Worm (Caenorhabditis elegans): Measurements from ENCODE around the gene his-35.

Gene his-35

ce11 chrV:9503152-9503817 is 41.8 kb downstream of the his-35 start (continued):
- TF ChIP-seq snpc-3.4 (tag; optimal IDR thresholded peaks at IDR 0.05) (peak; percentile 73), lin-54 (GFP tag; optimal IDR thresholded peaks at IDR 0.05) (no peak), nhr-80 (tag; optimal IDR thresholded peaks at IDR 0.05) (no peak), rec-8 (tag; optimal IDR thresholded peaks at IDR 0.05) (peak; percentile 22 to 82), F55B11.4 (tag; optimal IDR thresholded peaks at IDR 0.05; ENCODE audit: borderline replicate concordance, insufficient read depth) (no peak), ztf-28 (GFP tag; IDR thresholded peaks at IDR 0.05) (no peak), lir-1 (GFP tag; conservative IDR thresholded peaks at IDR 0.05) (peak; percentile 70), attf-5 (GFP tag; optimal IDR thresholded peaks at IDR 0.05) (peak; percentile 24), hmg-20 (GFP tag; IDR thresholded peaks at IDR 0.05) (peak; percentile 72; the same call in 1 of the 2 replicates), attf-6 (GFP tag; IDR thresholded peaks at IDR 0.05) (no peak), nhr-90 (tag; optimal IDR thresholded peaks at IDR 0.05) (peak; percentile 58), madf-10 (tag; optimal IDR thresholded peaks at IDR 0.05) (peak; percentile 41), snpc-4 (GFP tag; optimal IDR thresholded peaks at IDR 0.05) (peak; percentile 82), snpc-4 (tag; optimal IDR thresholded peaks at IDR 0.05) (peak; percentile 89 to 95 (median 92)), dpff-1 (tag; optimal IDR thresholded peaks at IDR 0.05) (no peak), snpc-1.1 (tag; optimal IDR thresholded peaks at IDR 0.05; ENCODE audit: insufficient read depth) (peak; percentile 88), F49E8.2 (tag; optimal IDR thresholded peaks at IDR 0.05; ENCODE audit: insufficient read depth) (no peak), tlf-1 (GFP tag; optimal IDR thresholded peaks at IDR 0.05) (no peak), sdz-38 (tag; optimal IDR thresholded peaks at IDR 0.05) (peak; percentile 20), Y79H2A.3 (GFP tag; conservative IDR thresholded peaks at IDR 0.05) (no peak), mel-28 (tag; optimal IDR thresholded peaks at IDR 0.05; ENCODE audit: borderline replicate concordance) (no peak), D2030.7 (GFP tag; IDR thresholded peaks at IDR 0.05) (peak; percentile 42), tbp1 (GFP tag; optimal IDR thresholded peaks at IDR 0.05) (peak; percentile 96), ceh-79 (tag; optimal IDR thresholded peaks at IDR 0.05) (peak; percentile 55), sptf-2 (GFP tag; optimal IDR thresholded peaks at IDR 0.05) (peak; percentile 47), madf-3 (GFP tag; IDR thresholded peaks at IDR 0.05) (no peak), hrde-1 (tag; optimal IDR thresholded peaks at IDR 0.05; ENCODE audit: borderline replicate concordance) (peak; percentile 13), ccch-3 (GFP tag; optimal IDR thresholded peaks at IDR 0.05) (no peak), ets-4 (GFP tag; optimal IDR thresholded peaks at IDR 0.05) (peak; percentile 35), hlh-12 (tag; optimal IDR thresholded peaks at IDR 0.05) (no peak), mes-4 (tag; optimal IDR thresholded peaks at IDR 0.05) (peak; percentile 47), ama-1 (optimal IDR thresholded peaks at IDR 0.05) (no peak), ama-1 (GFP tag; optimal IDR thresholded peaks at IDR 0.05) (peak in 1 of 2 experiments; percentile 85), Y56A3A.18 (GFP tag; IDR thresholded peaks at IDR 0.05) (peak; percentile 94), fkh-3 (tag; optimal IDR thresholded peaks at IDR 0.05) (peak; percentile 66), B0261.1 (tag; optimal IDR thresholded peaks at IDR 0.05) (peak; percentile 95), Y53F4B.3 (GFP tag; IDR thresholded peaks at IDR 0.05) (no peak), ceh-40 (GFP tag; IDR thresholded peaks at IDR 0.05) (0 out of 2 replicates have a peak, but pooled peaks have one; percentile 70), lin-40 (tag; optimal IDR thresholded peaks at IDR 0.05) (no peak), rcor-1 (GFP tag; IDR thresholded peaks at IDR 0.05) (peak; percentile 78), akir-1 (GFP tag; optimal IDR thresholded peaks at IDR 0.05) (no peak), bed-1 (GFP tag; IDR thresholded peaks at IDR 0.05) (peak; percentile 64; the same call in 1 of the 2 replicates), F23B12.7 (tag; optimal IDR thresholded peaks at IDR 0.05; ENCODE audit: insufficient read depth) (no peak), zfh-2 (GFP tag; conservative IDR thresholded peaks at IDR 0.05) (no peak), Y95B8A.8 (GFP tag; IDR thresholded peaks at IDR 0.05) (no peak), ceh-27 (GFP tag; optimal IDR thresholded peaks at IDR 0.05) (peak; percentile 65), aptf-3 (GFP tag; IDR thresholded peaks at IDR 0.05) (0 out of 2 replicates have a peak, but pooled peaks have one; percentile 77)

Measured in whole organism, young adult.